1 fruit fly cellular context compared by ENCODE assay signal in the genomic region with DNA sequence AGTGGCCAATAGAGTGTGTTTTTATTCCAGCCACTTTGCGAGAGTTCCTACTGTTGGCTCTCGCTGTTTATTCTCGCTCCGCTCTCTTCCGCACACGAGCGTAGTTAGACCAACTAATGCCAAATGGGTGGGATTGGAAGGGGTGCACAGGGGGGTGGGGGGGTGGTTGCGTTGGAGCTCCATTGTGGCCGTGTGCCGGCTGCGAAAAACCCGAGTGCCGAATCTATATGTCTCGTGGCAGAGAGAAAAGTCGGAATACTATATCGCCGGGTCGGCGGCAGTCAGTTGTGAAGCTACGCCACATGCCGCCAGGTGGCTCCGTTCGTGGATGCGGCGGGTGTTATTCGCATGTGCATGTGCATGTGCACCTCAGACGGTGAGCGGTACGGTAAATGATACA.
TF ChIP-seq lines count a peak whose summit lies in the region.

No protein-coding gene starts in this region.

TF ChIP-seq in whole organism, embryonic, 481 proteins besides CTCF, POLR2A, EP300 and RAD21 (continued from another document):
- TF ChIP-seq chinmo (GFP tag; IDR thresholded peaks at IDR 0.05; lab: Robert Waterston, UW; ENCODE audit: partially characterized antibody) (0 out of 4 replicates have a peak, but pooled peaks have one; percentile 21), CG8924 (tag; optimal IDR thresholded peaks at IDR 0.05; lab: Kevin White, UChicago) (no peak), Dbx (GFP tag; IDR thresholded peaks at IDR 0.05; lab: Robert Waterston, UW) (0 out of 3 replicates have a peak, but pooled peaks have one; percentile 11), CG6272 (GFP tag; IDR thresholded peaks at IDR 0.05; lab: Robert Waterston, UW) (peak; percentile 31; the same call in 1 of the 2 replicates), Deaf1 (tag; optimal IDR thresholded peaks at IDR 0.05; lab: Kevin White, UChicago) (peak; percentile 85), ssp (GFP tag; IDR thresholded peaks at IDR 0.05; lab: Robert Waterston, UW) (no peak), pita (GFP tag; optimal IDR thresholded peaks at IDR 0.05; lab: Kevin White, UChicago) (no peak), CG16815 (GFP tag; optimal IDR thresholded peaks at IDR 0.05; lab: Kevin White, UChicago) (no peak), CG7357 (GFP tag; IDR thresholded peaks at IDR 0.05; lab: Robert Waterston, UW) (0 out of 3 replicates have a peak, but pooled peaks have one; percentile 32), gro (GFP tag; optimal IDR thresholded peaks at IDR 0.05; lab: Kevin White, UChicago) (no peak), PHDP (tag; optimal IDR thresholded peaks at IDR 0.05; lab: Kevin White, UChicago) (no peak), CG7556 (GFP tag; optimal IDR thresholded peaks at IDR 0.05; lab: Kevin White, UChicago) (no peak)
